Worm (Caenorhabditis elegans) whole organism, midembryonic: ENCODE results near the gene F09E5.7.
A peak's percentile ranks its signal among the peaks of the same experiment; 100 is the strongest.

Source experiments
- T22C8.4 ChIP-seq: fragments of 200-800 bp; sonication (Bioruptor generic); IDR thresholded peaks from 2 replicates; pipeline ENCODE4 v1.3.6; 2022; ENCODE audit warnings: missing genetic modification characterization, missing compliant biosample characterization
- cog-1 ChIP-seq: sonication (generic microtip); optimal IDR thresholded peaks from 2 replicates; lab custom pipeline; 2016; ENCODE audit warnings: missing genetic modification characterization, missing compliant biosample characterization
- flt-1 ChIP-seq: fragments of 200-800 bp; sonication (Bioruptor generic); IDR thresholded peaks from 2 replicates; pipeline ENCODE4 v1.3.6; 2022; ENCODE audit warnings: missing genetic modification characterization, missing compliant biosample characterization
- klf-2 ChIP-seq: fragments of 200-800 bp; sonication (Bioruptor generic); conservative IDR thresholded peaks from 2 replicates; pipeline ENCODE4 v1.3.6; 2022; ENCODE audit warnings: missing genetic modification reagents, missing genetic modification characterization, missing compliant biosample characterization
- med-1 ChIP-seq: sonication (generic microtip); optimal IDR thresholded peaks from 2 replicates; lab custom pipeline; 2017; ENCODE audit warnings: missing genetic modification characterization, mild to moderate bottlenecking, missing compliant biosample characterization, antibody characterized with exemption, missing genetic modification reagents; ENCODE audit not compliant: insufficient read depth
- ref-1 ChIP-seq: fragments of 200-800 bp; sonication (Bioruptor generic); conservative IDR thresholded peaks from 2 replicates; pipeline ENCODE4 v1.3.6; 2022; ENCODE audit warnings: missing genetic modification reagents, missing genetic modification characterization, missing compliant biosample characterization
- tab-1 ChIP-seq: fragments of 200-800 bp; sonication (Bioruptor generic); IDR thresholded peaks from 2 replicates; pipeline ENCODE4 v1.3.6; 2022; ENCODE audit warnings: missing genetic modification characterization, missing compliant biosample characterization
- ztf-23 ChIP-seq: fragments of 200-800 bp; sonication (Bioruptor generic); IDR thresholded peaks from 2 replicates; pipeline ENCODE4 v1.3.6; 2022; ENCODE audit warnings: missing genetic modification reagents, missing genetic modification characterization, missing compliant biosample characterization
- ztf-29 ChIP-seq: fragments of 200-800 bp; sonication (Bioruptor generic); IDR thresholded peaks from 2 replicates; pipeline ENCODE4 v1.3.6; 2022; ENCODE audit warnings: missing genetic modification reagents, missing genetic modification characterization, missing compliant biosample characterization

The F09E5.7 gene

DNA sequence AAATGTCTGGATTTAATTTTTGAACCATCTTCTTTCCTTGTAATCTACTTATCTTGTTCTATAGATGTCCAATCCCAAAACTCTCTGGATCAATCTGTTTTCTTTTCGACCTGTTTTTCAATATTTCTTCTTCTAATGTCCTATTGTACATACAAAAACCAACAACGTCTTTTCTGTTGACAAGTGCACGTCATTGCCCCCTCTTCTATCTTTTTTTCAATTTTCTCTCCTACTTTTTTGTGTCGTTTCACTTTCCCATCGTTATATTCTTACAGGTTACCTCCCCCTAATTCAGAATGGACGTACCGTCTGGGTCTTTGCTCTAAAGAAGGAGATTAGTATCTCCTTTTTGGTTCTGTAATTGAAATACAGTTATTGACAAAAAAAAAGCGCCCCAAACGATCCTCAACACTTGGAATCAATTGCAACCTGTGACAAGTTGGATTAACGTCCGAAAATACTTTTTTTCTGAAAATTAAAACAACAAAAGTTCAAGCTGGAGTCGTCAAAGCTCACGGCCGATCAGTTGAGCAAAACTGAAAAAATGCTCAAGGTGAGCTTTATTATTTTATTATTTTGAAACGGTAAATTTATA is 29.1 kb upstream of the F09E5.7 start, which contains the start of gene vhp-1:
Gene vhp-1, plus strand, starts transcription at position 545 of the 595 bp plus-strand sequence.
- TF ChIP-seq ref-1 (GFP tag; lab: Robert Waterston, UW) (no peak), tab-1 (GFP tag; lab: Robert Waterston, UW) (no peak), med-1 (no peak), ztf-23 (GFP tag; lab: Robert Waterston, UW) (no peak), ztf-29 (GFP tag; lab: Robert Waterston, UW) (no peak), cog-1 (no peak)

ce11 chrII:5323773-5324172 is 28.1 kb upstream of the F09E5.7 start:
- TF ChIP-seq tab-1 (GFP tag; lab: Robert Waterston, UW) (no peak), cog-1 (no peak), T22C8.4 (no peak), klf-2 (GFP tag; lab: Robert Waterston, UW) (no peak), ref-1 (GFP tag; lab: Robert Waterston, UW) (no peak)

- TF ChIP-seq ztf-29 (GFP tag; lab: Robert Waterston, UW) (no peak), tab-1 (GFP tag; lab: Robert Waterston, UW) (no peak), med-1 (no peak), T22C8.4 (no peak), ref-1 (GFP tag; lab: Robert Waterston, UW) (no peak), ztf-23 (GFP tag; lab: Robert Waterston, UW) (no peak), flt-1 (GFP tag; lab: Robert Waterston, UW) (no peak), klf-2 (GFP tag; lab: Robert Waterston, UW) (no peak), cog-1 (no peak)
Measured at ce11 chrII:5324653-5325052, 27.2 kb upstream of the F09E5.7 start.

DNA sequence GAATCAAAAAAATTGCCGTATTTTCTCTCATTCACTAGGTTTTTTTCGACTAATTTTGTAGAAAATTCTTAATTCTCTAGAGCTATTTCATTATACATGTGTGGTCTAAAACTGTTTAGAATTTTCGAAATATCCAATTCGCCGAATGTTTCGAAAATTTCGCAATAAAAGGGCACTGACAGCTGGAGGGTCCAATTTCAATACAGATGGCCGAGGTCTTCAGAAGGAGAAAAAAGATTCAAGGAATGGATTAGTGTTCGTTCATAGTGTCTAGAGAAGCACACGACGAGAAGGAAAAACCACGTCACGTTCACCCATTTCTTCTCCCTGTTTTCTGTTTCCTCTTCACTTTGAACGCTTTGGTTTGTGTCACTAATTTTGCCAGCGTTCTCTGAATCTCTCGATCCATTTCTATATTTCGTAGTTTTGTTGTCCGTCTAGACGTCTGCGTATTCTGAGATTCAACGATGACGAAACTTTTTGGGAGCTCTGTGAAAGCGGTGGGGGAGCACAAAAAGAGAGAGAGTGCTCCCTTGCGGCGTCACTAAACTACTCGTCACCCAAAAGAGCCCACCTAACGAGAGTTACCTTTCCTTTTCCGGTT is 25.8 kb upstream of the F09E5.7 start:
- TF ChIP-seq flt-1 (GFP tag; lab: Robert Waterston, UW): 0 out of 2 replicates have a peak, but pooled peaks have one; percentile 19
- TF ChIP-seq cog-1: peak; percentile 0
- TF ChIP-seq ref-1 (GFP tag; lab: Robert Waterston, UW): no peak

DNA sequence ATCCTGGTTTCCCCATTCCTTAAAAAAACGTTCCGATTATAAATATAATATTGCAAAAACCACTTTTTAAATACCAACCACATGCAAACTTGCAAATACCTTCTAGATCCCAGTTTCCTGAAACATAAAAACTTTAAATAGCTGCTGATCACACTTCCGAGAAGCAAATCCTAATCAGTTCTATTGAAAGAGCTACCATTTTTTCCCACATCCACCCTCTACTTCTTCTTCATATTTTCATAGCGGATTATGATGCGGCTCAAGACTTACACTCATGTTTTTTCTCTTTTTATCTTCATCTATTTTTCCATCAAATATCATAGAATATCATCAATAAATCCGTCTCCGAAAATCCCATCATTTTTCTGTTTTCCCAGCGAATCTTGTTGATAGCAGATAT is 25.0 kb upstream of the F09E5.7 start:
- no peak for TF ChIP-seq klf-2 (GFP tag; lab: Robert Waterston, UW)
- TF ChIP-seq ref-1 (GFP tag; lab: Robert Waterston, UW): no peak
- TF ChIP-seq T22C8.4: no peak

ce11 chrII:5328912-5329311 is 23.0 kb upstream of the F09E5.7 start:
- TF ChIP-seq T22C8.4 (no peak), klf-2 (GFP tag; lab: Robert Waterston, UW) (no peak), cog-1 (no peak), flt-1 (GFP tag; lab: Robert Waterston, UW) (no peak), ref-1 (GFP tag; lab: Robert Waterston, UW) (no peak), ztf-29 (GFP tag; lab: Robert Waterston, UW) (no peak), med-1 (no peak), ztf-23 (GFP tag; lab: Robert Waterston, UW) (no peak), tab-1 (GFP tag; lab: Robert Waterston, UW) (no peak)

DNA sequence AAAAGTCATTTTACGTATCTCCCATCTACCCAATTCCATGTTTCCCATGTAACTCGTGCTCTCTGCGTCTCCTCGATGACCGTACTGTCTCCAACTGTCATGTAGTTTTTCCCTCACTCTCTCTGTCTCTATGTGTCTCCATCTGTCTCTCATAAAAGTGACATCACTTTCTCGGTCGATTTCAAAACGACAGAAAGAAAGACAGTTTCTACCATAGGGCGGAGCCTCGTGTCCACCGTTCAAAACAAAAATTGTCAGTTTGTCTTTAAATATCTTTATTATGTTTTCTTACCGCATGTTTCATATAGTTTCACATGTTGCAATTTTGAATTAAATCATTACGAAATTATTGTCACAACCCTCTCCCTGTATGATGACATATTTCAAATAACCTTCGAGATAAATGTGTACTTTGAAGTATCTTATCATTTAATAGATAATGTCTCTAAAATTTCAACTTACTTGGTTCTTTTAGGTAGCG is 21.7 kb upstream of the F09E5.7 start:
- TF ChIP-seq tab-1 (GFP tag; lab: Robert Waterston, UW): no peak
- no peak for TF ChIP-seq ztf-23 (GFP tag; lab: Robert Waterston, UW)
- TF ChIP-seq ztf-29 (GFP tag; lab: Robert Waterston, UW): no peak
- TF ChIP-seq T22C8.4: no peak
- no peak for TF ChIP-seq klf-2 (GFP tag; lab: Robert Waterston, UW)
- no peak for TF ChIP-seq med-1
- 0 out of 2 replicates have a peak, but pooled peaks have one; percentile 20 for TF ChIP-seq flt-1 (GFP tag; lab: Robert Waterston, UW)
- TF ChIP-seq cog-1: peak; percentile 53
- TF ChIP-seq ref-1 (GFP tag; lab: Robert Waterston, UW): no peak

- TF ChIP-seq T22C8.4 (0 out of 2 replicates have a peak, but pooled peaks have one; percentile 46), ztf-29 (GFP tag; lab: Robert Waterston, UW) (no peak), ref-1 (GFP tag; lab: Robert Waterston, UW) (no peak)
Measured at ce11 chrII:5331677-5332303, 20.1 kb upstream of the F09E5.7 start.

ce11 chrII:5332345-5333124 is 19.4 kb upstream of the F09E5.7 start:
- TF ChIP-seq cog-1 (no peak), flt-1 (GFP tag; lab: Robert Waterston, UW) (no peak), ztf-29 (GFP tag; lab: Robert Waterston, UW) (no peak), med-1 (no peak), ztf-23 (GFP tag; lab: Robert Waterston, UW) (no peak), klf-2 (GFP tag; lab: Robert Waterston, UW) (no peak)
